Worm (Caenorhabditis elegans): ENCODE measurements around the gene srx-21.

- TF ChIP-seq unc-62 (GFP tag; optimal IDR thresholded peaks at IDR 0.05) (no peak), egl-18 (GFP tag; IDR thresholded peaks at IDR 0.05) (no peak), F55B11.4 (tag; optimal IDR thresholded peaks at IDR 0.05; ENCODE audit: borderline replicate concordance, insufficient read depth) (no peak), madf-3 (GFP tag; IDR thresholded peaks at IDR 0.05) (no peak), snpc-4 (GFP tag; optimal IDR thresholded peaks at IDR 0.05) (no peak), snpc-4 (tag; optimal IDR thresholded peaks at IDR 0.05) (no peak), F33H1.4 (GFP tag; IDR thresholded peaks at IDR 0.05) (no peak), egl-44 (GFP tag; IDR thresholded peaks at IDR 0.05) (no peak), lin-35 (GFP tag; optimal IDR thresholded peaks at IDR 0.05) (no peak), dpl-1 (GFP tag; optimal IDR thresholded peaks at IDR 0.05) (no peak), akir-1 (GFP tag; optimal IDR thresholded peaks at IDR 0.05) (no peak), aptf-2 (GFP tag; conservative IDR thresholded peaks at IDR 0.05) (no peak), Y56A3A.18 (GFP tag; IDR thresholded peaks at IDR 0.05) (no peak)
Measured at ce11 chrV:657678-658077, 19.2 kb upstream of the srx-21 start, which contains the start of gene srh-246.
